Worm (Caenorhabditis elegans) whole organism, early embryonic: Measurements from ENCODE around the gene T13C2.2.
A peak's percentile ranks its signal among the peaks of the same experiment; 100 is the strongest.

Experiments
- F13C5.2 ChIP-seq: sonication (generic microtip); optimal IDR thresholded peaks from 2 replicates; lab custom pipeline; 2017; ENCODE audit warnings: mild to moderate bottlenecking, missing genetic modification characterization, inconsistent platforms, missing compliant biosample characterization
- ama-1 ChIP-seq: fragments of 150-350 bp; optimal IDR thresholded peaks from 2 replicates; lab custom pipeline; 2014
- ceh-36 ChIP-seq: sonication (generic microtip); optimal IDR thresholded peaks from 2 replicates; lab custom pipeline; 2016; ENCODE audit warnings: missing genetic modification characterization, inconsistent platforms, missing compliant biosample characterization
- hmg-4 ChIP-seq: fragments of 200-800 bp; sonication (Bioruptor generic); optimal IDR thresholded peaks from 2 replicates; lab custom pipeline; 2018; ENCODE audit warnings: mild to moderate bottlenecking, missing genetic modification characterization, missing compliant biosample characterization
- sea-1 ChIP-seq: fragments of 200-800 bp; sonication (Bioruptor generic); conservative IDR thresholded peaks from 2 replicates; pipeline ENCODE4 v1.3.6; 2022; ENCODE audit warnings: missing genetic modification characterization, missing compliant biosample characterization

The T13C2.2 gene

DNA sequence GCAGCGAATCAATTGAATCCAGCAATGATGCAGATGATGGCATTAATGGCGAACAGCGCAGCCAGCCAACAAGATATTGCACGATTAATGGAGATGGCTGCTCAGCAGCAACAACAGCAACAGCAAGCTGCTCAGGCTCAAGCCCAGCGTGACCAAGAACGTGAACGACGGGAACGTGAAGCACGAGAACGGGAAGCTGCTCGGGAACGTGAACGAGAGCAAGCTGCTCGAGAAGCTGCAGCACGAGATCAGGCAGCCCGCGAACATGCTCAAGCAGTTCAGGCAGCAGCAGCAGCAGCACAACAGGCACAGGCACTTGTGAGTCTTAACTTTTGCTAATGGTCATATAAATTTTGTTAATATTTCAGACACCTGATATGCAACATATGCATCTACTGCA, 54.7 kb downstream of the T13C2.2 start:
- peak; percentile 1 for TF ChIP-seq ceh-36 (tag; lab: Kevin White, UChicago)
- 0 out of 2 replicates have a peak, but pooled peaks have one; percentile 26 for TF ChIP-seq sea-1 (GFP tag; lab: Robert Waterston, UW)
- TF ChIP-seq hmg-4 (GFP tag; lab: Kevin White, UChicago) = no peak

ce11 chrII:6847917-6848379, 56.0 kb downstream of the T13C2.2 start, which contains the start of gene tbc-6:
tbc-6 (plus strand) TSS chrII:6848124.
- no peak for TF ChIP-seq F13C5.2
- peak; percentile 51 for TF ChIP-seq ama-1
